ENCODE assay signal across 3 worm cellular contexts in the genomic region with DNA sequence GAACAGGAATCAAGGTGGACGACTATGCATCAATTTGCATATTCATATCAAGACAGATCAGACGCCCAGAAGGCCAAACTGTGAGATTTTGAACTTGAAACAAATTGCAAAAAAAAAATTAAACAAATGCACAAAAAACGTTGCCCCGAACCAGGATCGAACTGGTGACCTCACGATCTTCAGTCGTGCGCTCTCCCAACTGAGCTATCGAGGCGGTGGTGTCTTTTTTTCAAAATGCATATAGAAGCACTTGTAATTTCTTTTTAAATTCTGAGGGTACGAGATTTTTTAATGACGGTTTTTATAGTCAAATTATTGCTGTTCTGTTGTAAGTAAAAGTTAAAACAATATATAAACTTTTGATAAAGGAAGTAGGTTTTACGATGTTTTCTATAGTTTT.
TF ChIP-seq lines count a peak whose summit lies in the region.

No protein-coding gene starts in this region.

TF ChIP-seq in whole organism, L1 larva, 84 proteins besides CTCF, POLR2A, EP300 and RAD21 (continued from another document):
- TF ChIP-seq snu-23 (GFP tag; optimal IDR thresholded peaks at IDR 0.05; lab: Kevin White, UChicago): peak; percentile 8

TF ChIP-seq in whole organism, L4 larva, 104 proteins besides CTCF, POLR2A, EP300 and RAD21 (continued from another document):
- TF ChIP-seq zip-11 (GFP tag; IDR thresholded peaks at IDR 0.05; lab: Robert Waterston, UW) (no peak), set-16 (GFP tag; IDR thresholded peaks at IDR 0.05; lab: Robert Waterston, UW) (no peak), nhr-77 (tag; optimal IDR thresholded peaks at IDR 0.05; lab: Kevin White, UChicago) (no peak), skn-1 (tag; optimal IDR thresholded peaks at IDR 0.05; lab: Kevin White, UChicago) (no peak), daf-8 (GFP tag; IDR thresholded peaks at IDR 0.05; lab: Robert Waterston, UW) (no peak), ctbp-1 (GFP tag; IDR thresholded peaks at IDR 0.05; lab: Robert Waterston, UW) (no peak), lim-7 (GFP tag; IDR thresholded peaks at IDR 0.05; lab: Robert Waterston, UW) (peak; percentile 67), R02D3.7 (tag; optimal IDR thresholded peaks at IDR 0.05; lab: Kevin White, UChicago) (no peak), mep-1 (tag; optimal IDR thresholded peaks at IDR 0.05; lab: Kevin White, UChicago) (peak; percentile 32), mes-2 (tag; optimal IDR thresholded peaks at IDR 0.05; lab: Kevin White, UChicago; ENCODE audit: poor library complexity, severe bottlenecking) (peak; percentile 59), ceh-62 (tag; optimal IDR thresholded peaks at IDR 0.05; lab: Kevin White, UChicago) (no peak), T26A8.4 (GFP tag; IDR thresholded peaks at IDR 0.05; lab: Robert Waterston, UW) (no peak), hlh-11 (tag; optimal IDR thresholded peaks at IDR 0.05; lab: Kevin White, UChicago) (no peak), unc-130 (GFP tag; optimal IDR thresholded peaks at IDR 0.05; lab: Kevin White, UChicago) (peak; percentile 0), daf-16 (GFP tag; optimal IDR thresholded peaks at IDR 0.05; lab: Kevin White, UChicago) (peak in 1 of 2 experiments; percentile 29), daf-16 (tag; optimal IDR thresholded peaks at IDR 0.05; lab: Kevin White, UChicago) (no peak), saeg-2 (GFP tag; IDR thresholded peaks at IDR 0.05; lab: Robert Waterston, UW) (no peak), lin-38 (GFP tag; IDR thresholded peaks at IDR 0.05; lab: Robert Waterston, UW) (peak; percentile 59), pha-4 (GFP tag; IDR thresholded peaks at IDR 0.05; lab: Robert Waterston, UW) (peak; percentile 58; the same call in 1 of the 2 replicates), pha-4 (tag; optimal IDR thresholded peaks at IDR 0.05; lab: Kevin White, UChicago) (no peak), cey-2 (tag; optimal IDR thresholded peaks at IDR 0.05; lab: Kevin White, UChicago; ENCODE audit: borderline replicate concordance, insufficient read depth) (no peak)
TF ChIP-seq in whole organism, L4 larva: peak in this region for 14.

TF ChIP-seq in whole organism, young adult, 124 proteins besides CTCF, POLR2A, EP300 and RAD21 (continued from another document):
- no peak for TF ChIP-seq bed-1 (GFP tag; IDR thresholded peaks at IDR 0.05; lab: Robert Waterston, UW)
- no peak for TF ChIP-seq Y67H2A.10 (GFP tag; conservative IDR thresholded peaks at IDR 0.05; lab: Robert Waterston, UW)
- TF ChIP-seq lag-1 (GFP tag; IDR thresholded peaks at IDR 0.05; lab: Robert Waterston, UW): no peak
- peak; percentile 58 for TF ChIP-seq die-1 (tag; optimal IDR thresholded peaks at IDR 0.05; lab: Kevin White, UChicago)
- TF ChIP-seq pbrm-1 (GFP tag; IDR thresholded peaks at IDR 0.05; lab: Robert Waterston, UW): no peak
- TF ChIP-seq hsf-1 (GFP tag; IDR thresholded peaks at IDR 0.05; lab: Robert Waterston, UW): no peak
- TF ChIP-seq lin-35 (GFP tag; optimal IDR thresholded peaks at IDR 0.05; lab: Kevin White, UChicago): no peak
- no peak for TF ChIP-seq ceh-27 (GFP tag; optimal IDR thresholded peaks at IDR 0.05; lab: Kevin White, UChicago)
- no peak for TF ChIP-seq Y95B8A.8 (GFP tag; IDR thresholded peaks at IDR 0.05; lab: Robert Waterston, UW)
- TF ChIP-seq fkh-3 (tag; optimal IDR thresholded peaks at IDR 0.05; lab: Kevin White, UChicago): no peak
- TF ChIP-seq lin-40 (tag; optimal IDR thresholded peaks at IDR 0.05; lab: Kevin White, UChicago): no peak
- no peak for TF ChIP-seq efl-1 (GFP tag; optimal IDR thresholded peaks at IDR 0.05; lab: Kevin White, UChicago)
- no peak for TF ChIP-seq K11D2.4 (GFP tag; IDR thresholded peaks at IDR 0.05; lab: Robert Waterston, UW)
- TF ChIP-seq ztf-25 (GFP tag; IDR thresholded peaks at IDR 0.05; lab: Robert Waterston, UW): peak; percentile 71; the same call in 1 of the 2 replicates
- peak; percentile 13 for TF ChIP-seq dpl-1 (GFP tag; optimal IDR thresholded peaks at IDR 0.05; lab: Kevin White, UChicago)
- no peak for TF ChIP-seq chd-7 (tag; optimal IDR thresholded peaks at IDR 0.05; lab: Kevin White, UChicago)
- no peak for TF ChIP-seq B0035.1 (tag; optimal IDR thresholded peaks at IDR 0.05; lab: Kevin White, UChicago)
- no peak for TF ChIP-seq madf-8 (GFP tag; conservative IDR thresholded peaks at IDR 0.05; lab: Robert Waterston, UW)
- TF ChIP-seq unc-62 (GFP tag; optimal IDR thresholded peaks at IDR 0.05; lab: Kevin White, UChicago): no peak
- peak; percentile 35; the same call in 1 of the 2 replicates for TF ChIP-seq madf-6 (GFP tag; IDR thresholded peaks at IDR 0.05; lab: Robert Waterston, UW)
- no peak for TF ChIP-seq repo-1 (tag; optimal IDR thresholded peaks at IDR 0.05; lab: Kevin White, UChicago)
- TF ChIP-seq nhr-120 (GFP tag; IDR thresholded peaks at IDR 0.05; lab: Robert Waterston, UW): no peak
- TF ChIP-seq dpff-1 (tag; optimal IDR thresholded peaks at IDR 0.05; lab: Kevin White, UChicago): no peak
- no peak for TF ChIP-seq ztf-26 (tag; optimal IDR thresholded peaks at IDR 0.05; lab: Kevin White, UChicago)
- no peak for TF ChIP-seq nfya-2 (GFP tag; IDR thresholded peaks at IDR 0.05; lab: Robert Waterston, UW)
- TF ChIP-seq Y53F4B.3 (GFP tag; IDR thresholded peaks at IDR 0.05; lab: Robert Waterston, UW): peak; percentile 20; the same call in 1 of the 2 replicates
- no peak for TF ChIP-seq aptf-3 (GFP tag; IDR thresholded peaks at IDR 0.05; lab: Robert Waterston, UW)
- TF ChIP-seq ccch-3 (GFP tag; optimal IDR thresholded peaks at IDR 0.05; lab: Kevin White, UChicago): no peak
- no peak for TF ChIP-seq Y56A3A.18 (GFP tag; IDR thresholded peaks at IDR 0.05; lab: Robert Waterston, UW)
- no peak for TF ChIP-seq nhr-27 (tag; optimal IDR thresholded peaks at IDR 0.05; lab: Kevin White, UChicago)
- peak; percentile 33 for TF ChIP-seq snpc-1.3 (tag; optimal IDR thresholded peaks at IDR 0.05; lab: Kevin White, UChicago; ENCODE audit: insufficient read depth)
- no peak for TF ChIP-seq ets-4 (GFP tag; optimal IDR thresholded peaks at IDR 0.05; lab: Kevin White, UChicago)
- no peak for TF ChIP-seq F55B11.4 (tag; optimal IDR thresholded peaks at IDR 0.05; lab: Kevin White, UChicago; ENCODE audit: borderline replicate concordance, insufficient read depth)
- no peak for TF ChIP-seq dox-1 (GFP tag; IDR thresholded peaks at IDR 0.05; lab: Robert Waterston, UW)
- TF ChIP-seq lsl-1 (GFP tag; optimal IDR thresholded peaks at IDR 0.05; lab: Kevin White, UChicago): peak; percentile 23
- no peak for TF ChIP-seq unc-130 (GFP tag; optimal IDR thresholded peaks at IDR 0.05; lab: Kevin White, UChicago)
- peak; percentile 7 for TF ChIP-seq snpc-4 (GFP tag; optimal IDR thresholded peaks at IDR 0.05; lab: Kevin White, UChicago)
- peak in 2 of 4 experiments; percentile 19 to 46 for TF ChIP-seq snpc-4 (tag; optimal IDR thresholded peaks at IDR 0.05; lab: Kevin White, UChicago)
- TF ChIP-seq tlf-1 (GFP tag; optimal IDR thresholded peaks at IDR 0.05; lab: Kevin White, UChicago): no peak
- TF ChIP-seq snpc-1.1 (tag; optimal IDR thresholded peaks at IDR 0.05; lab: Kevin White, UChicago; ENCODE audit: insufficient read depth): no peak
- TF ChIP-seq tbp1 (GFP tag; optimal IDR thresholded peaks at IDR 0.05; lab: Kevin White, UChicago): peak; percentile 95
- no peak for TF ChIP-seq nfya-1 (tag; optimal IDR thresholded peaks at IDR 0.05; lab: Kevin White, UChicago; ENCODE audit: borderline replicate concordance, insufficient read depth)
- TF ChIP-seq ceh-79 (tag; optimal IDR thresholded peaks at IDR 0.05; lab: Kevin White, UChicago): no peak
- peak; percentile 55 for TF ChIP-seq snpc-3.4 (tag; optimal IDR thresholded peaks at IDR 0.05; lab: Kevin White, UChicago)
- TF ChIP-seq egl-44 (GFP tag; IDR thresholded peaks at IDR 0.05; lab: Robert Waterston, UW): no peak
- no peak for TF ChIP-seq ceh-40 (GFP tag; IDR thresholded peaks at IDR 0.05; lab: Robert Waterston, UW)
- TF ChIP-seq hrde-1 (tag; optimal IDR thresholded peaks at IDR 0.05; lab: Kevin White, UChicago; ENCODE audit: borderline replicate concordance): no peak
- no peak for TF ChIP-seq egrh-3 (GFP tag; IDR thresholded peaks at IDR 0.05; lab: Robert Waterston, UW)
- no peak for TF ChIP-seq B0019.2 (GFP tag; conservative IDR thresholded peaks at IDR 0.05; lab: Robert Waterston, UW)
- no peak for TF ChIP-seq F57A8.1 (GFP tag; optimal IDR thresholded peaks at IDR 0.05; lab: Kevin White, UChicago)
- TF ChIP-seq attf-6 (GFP tag; IDR thresholded peaks at IDR 0.05; lab: Robert Waterston, UW): no peak
- TF ChIP-seq pha-4 (tag; optimal IDR thresholded peaks at IDR 0.05; lab: Kevin White, UChicago): no peak
- TF ChIP-seq rec-8 (tag; optimal IDR thresholded peaks at IDR 0.05; lab: Kevin White, UChicago): peak in 1 of 2 experiments; percentile 39
- TF ChIP-seq T07F8.4 (tag; optimal IDR thresholded peaks at IDR 0.05; lab: Kevin White, UChicago): no peak
- TF ChIP-seq xnd-1 (tag; optimal IDR thresholded peaks at IDR 0.05; lab: Kevin White, UChicago): no peak
- TF ChIP-seq lir-1 (GFP tag; conservative IDR thresholded peaks at IDR 0.05; lab: Robert Waterston, UW): no peak
- TF ChIP-seq mxl-1 (tag; optimal IDR thresholded peaks at IDR 0.05; lab: Kevin White, UChicago): no peak
- no peak for TF ChIP-seq bed-2 (GFP tag; IDR thresholded peaks at IDR 0.05; lab: Robert Waterston, UW)
- TF ChIP-seq lsy-27 (tag; optimal IDR thresholded peaks at IDR 0.05; lab: Kevin White, UChicago; ENCODE audit: borderline replicate concordance, insufficient read depth): peak; percentile 44
- TF ChIP-seq attf-5 (GFP tag; optimal IDR thresholded peaks at IDR 0.05; lab: Kevin White, UChicago): peak; percentile 33
- TF ChIP-seq sdz-38 (tag; optimal IDR thresholded peaks at IDR 0.05; lab: Kevin White, UChicago): no peak
- no peak for TF ChIP-seq egl-18 (GFP tag; IDR thresholded peaks at IDR 0.05; lab: Robert Waterston, UW)
- no peak for TF ChIP-seq cebp-1 (GFP tag; IDR thresholded peaks at IDR 0.05; lab: Robert Waterston, UW)
- no peak for TF ChIP-seq cebp-1 (tag; optimal IDR thresholded peaks at IDR 0.05; lab: Kevin White, UChicago)
- TF ChIP-seq ekl-4 (GFP tag; IDR thresholded peaks at IDR 0.05; lab: Robert Waterston, UW): 0 out of 2 replicates have a peak, but pooled peaks have one; percentile 11
- TF ChIP-seq ceh-91 (GFP tag; IDR thresholded peaks at IDR 0.05; lab: Robert Waterston, UW): no peak
- TF ChIP-seq madf-10 (tag; optimal IDR thresholded peaks at IDR 0.05; lab: Kevin White, UChicago): no peak
- 0 out of 2 replicates have a peak, but pooled peaks have one; percentile 25 for TF ChIP-seq ztf-28 (GFP tag; IDR thresholded peaks at IDR 0.05; lab: Robert Waterston, UW)
- no peak for TF ChIP-seq nhr-179 (tag; optimal IDR thresholded peaks at IDR 0.05; lab: Kevin White, UChicago)
- TF ChIP-seq lin-26 (GFP tag; IDR thresholded peaks at IDR 0.05; lab: Robert Waterston, UW): peak; percentile 74
- TF ChIP-seq hmg-20 (GFP tag; IDR thresholded peaks at IDR 0.05; lab: Robert Waterston, UW): no peak
- TF ChIP-seq cebp-2 (GFP tag; IDR thresholded peaks at IDR 0.05; lab: Robert Waterston, UW): no peak
- no peak for TF ChIP-seq zfh-2 (GFP tag; conservative IDR thresholded peaks at IDR 0.05; lab: Robert Waterston, UW)
- TF ChIP-seq rpc-1 (optimal IDR thresholded peaks at IDR 0.05; lab: Kevin White, UChicago): peak; percentile 73
- TF ChIP-seq rpc-1 (tag; optimal IDR thresholded peaks at IDR 0.05; lab: Kevin White, UChicago): peak; percentile 94
- no peak for TF ChIP-seq mcd-1 (GFP tag; IDR thresholded peaks at IDR 0.05; lab: Robert Waterston, UW)
- no peak for TF ChIP-seq aptf-2 (GFP tag; conservative IDR thresholded peaks at IDR 0.05; lab: Robert Waterston, UW)
- no peak for TF ChIP-seq C17E4.6 (GFP tag; IDR thresholded peaks at IDR 0.05; lab: Robert Waterston, UW)
